Fruit fly (Drosophila melanogaster) whole organism, prepupa: ENCODE measurements around the gene Ir7c.

ENCODE experiments used
- Blimp-1 ChIP-seq: fragments of 200-800 bp; sonication (Bioruptor generic); optimal IDR thresholded peaks from 3 replicates; lab custom pipeline; 2017; ENCODE audit warnings: missing biosample characterization, missing genetic modification characterization, mild to moderate bottlenecking, moderate library complexity, missing genetic modification reagents
- CG10631 ChIP-seq: fragments of 200-800 bp; sonication (Bioruptor generic); optimal IDR thresholded peaks from 2 replicates; lab custom pipeline; 2016; ENCODE audit warnings: missing biosample characterization, missing genetic modification characterization
- CG10669 ChIP-seq: fragments of 200-800 bp; sonication (Bioruptor generic); optimal IDR thresholded peaks from 3 replicates; lab custom pipeline; 2018; ENCODE audit warnings: missing biosample characterization, mild to moderate bottlenecking, missing genetic modification characterization, moderate library complexity
- CG11294 ChIP-seq: fragments of 200-800 bp; sonication (Bioruptor generic); IDR thresholded peaks from 2 replicates; pipeline ENCODE4 v1.3.6; 2022; ENCODE audit warnings: missing biosample characterization, missing genetic modification characterization
- CG11762 ChIP-seq: fragments of 200-800 bp; sonication (Bioruptor generic); optimal IDR thresholded peaks from 3 replicates; lab custom pipeline; 2016; ENCODE audit warnings: missing biosample characterization, missing genetic modification characterization; ENCODE audit not compliant: insufficient read depth
- CG11902 ChIP-seq: fragments of 200-800 bp; sonication (Bioruptor generic); optimal IDR thresholded peaks from 3 replicates; lab custom pipeline; 2016; ENCODE audit warnings: missing biosample characterization, missing genetic modification characterization
- CG15336 ChIP-seq: fragments of 200-800 bp; sonication (Bioruptor generic); IDR thresholded peaks from 2 replicates; pipeline ENCODE4 v1.3.6; 2022; ENCODE audit warnings: missing biosample characterization, missing genetic modification characterization
- CG1621 ChIP-seq: fragments of 200-800 bp; sonication (Bioruptor generic); optimal IDR thresholded peaks from 3 replicates; lab custom pipeline; 2018; ENCODE audit warnings: missing biosample characterization, mild to moderate bottlenecking, missing genetic modification characterization
- CG3032 ChIP-seq: fragments of 200-800 bp; optimal IDR thresholded peaks from 2 replicates; lab custom pipeline; 2019; ENCODE audit warnings: missing biosample characterization, mild to moderate bottlenecking, missing genetic modification characterization, moderate library complexity
- CG31627 ChIP-seq: fragments of 200-800 bp; sonication (Bioruptor generic); optimal IDR thresholded peaks from 3 replicates; lab custom pipeline; 2016; ENCODE audit warnings: missing biosample characterization, missing genetic modification characterization
- CG32006 ChIP-seq: fragments of 200-800 bp; sonication (Bioruptor generic); optimal IDR thresholded peaks from 3 replicates; lab custom pipeline; 2017; ENCODE audit warnings: missing biosample characterization, mild to moderate bottlenecking, missing genetic modification characterization
- CG34406 ChIP-seq: fragments of 200-800 bp; sonication (Bioruptor generic); optimal IDR thresholded peaks from 3 replicates; lab custom pipeline; 2016; ENCODE audit warnings: missing biosample characterization, missing genetic modification characterization
- CG3919 ChIP-seq: fragments of 200-800 bp; sonication (Bioruptor generic); optimal IDR thresholded peaks from 3 replicates; lab custom pipeline; 2016; ENCODE audit warnings: missing biosample characterization, missing genetic modification characterization
- CG4318 ChIP-seq: fragments of 200-800 bp; sonication (Bioruptor generic); optimal IDR thresholded peaks from 3 replicates; lab custom pipeline; 2017; ENCODE audit warnings: missing biosample characterization, mild to moderate bottlenecking, missing genetic modification characterization
- CG6276 ChIP-seq: fragments of 200-800 bp; sonication (Bioruptor generic); optimal IDR thresholded peaks from 2 replicates; lab custom pipeline; 2017; ENCODE audit warnings: missing biosample characterization, mild to moderate bottlenecking, missing genetic modification characterization
- CG6792 ChIP-seq: fragments of 200-800 bp; sonication (Bioruptor generic); optimal IDR thresholded peaks from 3 replicates; lab custom pipeline; 2016; ENCODE audit warnings: missing biosample characterization, missing genetic modification characterization
- CG6808 ChIP-seq: fragments of 200-800 bp; sonication (Bioruptor generic); optimal IDR thresholded peaks from 3 replicates; lab custom pipeline; 2017; ENCODE audit warnings: missing biosample characterization, missing genetic modification characterization, mild to moderate bottlenecking, moderate library complexity, missing genetic modification reagents
- CG6854 ChIP-seq: fragments of 200-800 bp; sonication (Bioruptor generic); optimal IDR thresholded peaks from 2 replicates; lab custom pipeline; 2017; ENCODE audit warnings: missing biosample characterization, mild to moderate bottlenecking, missing genetic modification characterization
- CG7368 ChIP-seq: fragments of 200-800 bp; sonication (Bioruptor generic); optimal IDR thresholded peaks from 3 replicates; lab custom pipeline; 2016; ENCODE audit warnings: missing biosample characterization, missing genetic modification characterization
- CG8119 ChIP-seq: fragments of 200-800 bp; sonication (Bioruptor generic); IDR thresholded peaks from 3 replicates; pipeline ENCODE4 v1.3.6; 2022; ENCODE audit warnings: missing biosample characterization, missing genetic modification characterization
- CG8632 ChIP-seq: fragments of 200-800 bp; sonication (Bioruptor generic); optimal IDR thresholded peaks from 3 replicates; lab custom pipeline; 2016; ENCODE audit warnings: missing biosample characterization, missing genetic modification characterization
- CG9139 ChIP-seq: fragments of 200-800 bp; sonication (Bioruptor generic); optimal IDR thresholded peaks from 3 replicates; lab custom pipeline; 2017; ENCODE audit warnings: missing biosample characterization, mild to moderate bottlenecking, missing genetic modification characterization
- Eip78C ChIP-seq: fragments of 200-800 bp; sonication (Bioruptor generic); peaks from one replicate; lab custom pipeline; 2016; ENCODE audit warnings: missing biosample characterization, missing genetic modification characterization
- Eip93F ChIP-seq: fragments of 200-800 bp; sonication (Bioruptor generic); optimal IDR thresholded peaks from 2 replicates; lab custom pipeline; 2016; ENCODE audit warnings: missing biosample characterization, mild to moderate bottlenecking, missing genetic modification characterization
- Ets21C ChIP-seq: fragments of 200-800 bp; sonication (Bioruptor generic); optimal IDR thresholded peaks from 3 replicates; lab custom pipeline; 2016; ENCODE audit warnings: missing biosample characterization, missing genetic modification characterization
- Ets96B ChIP-seq: fragments of 200-800 bp; optimal IDR thresholded peaks from 2 replicates; lab custom pipeline; 2019; ENCODE audit warnings: missing biosample characterization, mild to moderate bottlenecking, missing genetic modification characterization, moderate library complexity
- Gug ChIP-seq: fragments of 200-800 bp; sonication (Bioruptor generic); IDR thresholded peaks from 2 replicates; pipeline ENCODE4 v1.3.6; 2022; ENCODE audit warnings: missing biosample characterization, missing genetic modification characterization
- Hr39 ChIP-seq: fragments of 200-800 bp; sonication (Bioruptor generic); optimal IDR thresholded peaks from 2 replicates; lab custom pipeline; 2016; ENCODE audit warnings: missing biosample characterization, missing genetic modification characterization
- Hr4 ChIP-seq: fragments of 200-800 bp; sonication (Bioruptor generic); optimal IDR thresholded peaks from 3 replicates; lab custom pipeline; 2016; ENCODE audit warnings: missing biosample characterization, missing genetic modification characterization
- Lpt ChIP-seq: fragments of 200-800 bp; sonication (Bioruptor generic); optimal IDR thresholded peaks from 3 replicates; lab custom pipeline; 2016; ENCODE audit warnings: missing biosample characterization, missing genetic modification characterization
- Met ChIP-seq: fragments of 200-800 bp; sonication (Bioruptor generic); optimal IDR thresholded peaks from 3 replicates; lab custom pipeline; 2016; ENCODE audit warnings: missing biosample characterization, missing genetic modification characterization
- OdsH ChIP-seq: fragments of 200-800 bp; sonication (Bioruptor generic); optimal IDR thresholded peaks from 3 replicates; lab custom pipeline; 2016; ENCODE audit warnings: missing biosample characterization, missing genetic modification characterization
- Smox ChIP-seq: fragments of 200-800 bp; sonication (Bioruptor generic); optimal IDR thresholded peaks from 3 replicates; lab custom pipeline; 2016; ENCODE audit warnings: missing biosample characterization, missing genetic modification characterization
- Sox102F ChIP-seq: fragments of 200-800 bp; sonication (Bioruptor generic); optimal IDR thresholded peaks from 2 replicates; lab custom pipeline; 2016; ENCODE audit warnings: missing biosample characterization, mild to moderate bottlenecking, missing genetic modification characterization
- acj6 ChIP-seq: fragments of 200-800 bp; sonication (Bioruptor generic); optimal IDR thresholded peaks from 3 replicates; lab custom pipeline; 2016; ENCODE audit warnings: missing biosample characterization, missing genetic modification characterization
- cyc ChIP-seq: fragments of 200-800 bp; sonication (Bioruptor generic); optimal IDR thresholded peaks from 3 replicates; lab custom pipeline; 2016; ENCODE audit warnings: missing biosample characterization, missing genetic modification characterization
- dsx ChIP-seq: fragments of 200-800 bp; optimal IDR thresholded peaks from 3 replicates; lab custom pipeline; 2019; ENCODE audit warnings: missing biosample characterization, mild to moderate bottlenecking, missing genetic modification characterization, moderate library complexity; ENCODE audit not compliant: poor library complexity, severe bottlenecking
- fd59A ChIP-seq: fragments of 200-800 bp; sonication (Bioruptor generic); optimal IDR thresholded peaks from 2 replicates; lab custom pipeline; 2017; ENCODE audit warnings: missing biosample characterization, mild to moderate bottlenecking, missing genetic modification characterization, missing genetic modification reagents
- fd85E ChIP-seq: fragments of 200-800 bp; sonication (Bioruptor generic); optimal IDR thresholded peaks from 3 replicates; lab custom pipeline; 2016; ENCODE audit warnings: missing biosample characterization, missing genetic modification characterization
- fkh ChIP-seq: fragments of 200-800 bp; sonication (Bioruptor generic); optimal IDR thresholded peaks from 3 replicates; lab custom pipeline; 2017; ENCODE audit warnings: missing biosample characterization, mild to moderate bottlenecking, missing genetic modification characterization, moderate library complexity
- lz ChIP-seq: fragments of 200-800 bp; sonication (Bioruptor generic); optimal IDR thresholded peaks from 3 replicates; lab custom pipeline; 2016; ENCODE audit warnings: missing biosample characterization, missing genetic modification characterization
- net ChIP-seq: fragments of 200-800 bp; sonication (Bioruptor generic); optimal IDR thresholded peaks from 3 replicates; lab custom pipeline; 2016; ENCODE audit warnings: missing biosample characterization, missing genetic modification characterization
- salr ChIP-seq, 2 experiments: fragments of 200-800 bp; sonication (Bioruptor generic); optimal IDR thresholded peaks; 3 replicates each; lab custom pipeline; 2016 to 2018; ENCODE audit warnings: missing biosample characterization in 2 of 2, missing genetic modification characterization in 2 of 2, mild to moderate bottlenecking in 1 of 2
- spab ChIP-seq: fragments of 200-800 bp; sonication (Bioruptor generic); optimal IDR thresholded peaks from 2 replicates; lab custom pipeline; 2017; ENCODE audit warnings: missing biosample characterization, mild to moderate bottlenecking, missing genetic modification characterization, missing genetic modification reagents
- ss ChIP-seq, 2 experiments: fragments of 200-800 bp; sonication (Bioruptor generic); optimal IDR thresholded peaks; 2 replicates in 1 of 2; 3 replicates in 1 of 2; lab custom pipeline; 2017 to 2018; ENCODE audit warnings: mild to moderate bottlenecking in 2 of 2, missing biosample characterization in 2 of 2, missing genetic modification characterization in 2 of 2, moderate library complexity in 1 of 2
- svp ChIP-seq: fragments of 200-800 bp; sonication (Bioruptor generic); peaks from one replicate; lab custom pipeline; 2016; ENCODE audit warnings: missing biosample characterization, missing genetic modification characterization
- topi ChIP-seq: fragments of 200-800 bp; sonication (Bioruptor generic); optimal IDR thresholded peaks from 3 replicates; lab custom pipeline; 2016; ENCODE audit warnings: missing biosample characterization, missing genetic modification characterization
- vri ChIP-seq: fragments of 200-800 bp; sonication (Bioruptor generic); optimal IDR thresholded peaks from 3 replicates; lab custom pipeline; 2016; ENCODE audit warnings: missing biosample characterization, mild to moderate bottlenecking, missing genetic modification characterization

Ir7c gene

DNA sequence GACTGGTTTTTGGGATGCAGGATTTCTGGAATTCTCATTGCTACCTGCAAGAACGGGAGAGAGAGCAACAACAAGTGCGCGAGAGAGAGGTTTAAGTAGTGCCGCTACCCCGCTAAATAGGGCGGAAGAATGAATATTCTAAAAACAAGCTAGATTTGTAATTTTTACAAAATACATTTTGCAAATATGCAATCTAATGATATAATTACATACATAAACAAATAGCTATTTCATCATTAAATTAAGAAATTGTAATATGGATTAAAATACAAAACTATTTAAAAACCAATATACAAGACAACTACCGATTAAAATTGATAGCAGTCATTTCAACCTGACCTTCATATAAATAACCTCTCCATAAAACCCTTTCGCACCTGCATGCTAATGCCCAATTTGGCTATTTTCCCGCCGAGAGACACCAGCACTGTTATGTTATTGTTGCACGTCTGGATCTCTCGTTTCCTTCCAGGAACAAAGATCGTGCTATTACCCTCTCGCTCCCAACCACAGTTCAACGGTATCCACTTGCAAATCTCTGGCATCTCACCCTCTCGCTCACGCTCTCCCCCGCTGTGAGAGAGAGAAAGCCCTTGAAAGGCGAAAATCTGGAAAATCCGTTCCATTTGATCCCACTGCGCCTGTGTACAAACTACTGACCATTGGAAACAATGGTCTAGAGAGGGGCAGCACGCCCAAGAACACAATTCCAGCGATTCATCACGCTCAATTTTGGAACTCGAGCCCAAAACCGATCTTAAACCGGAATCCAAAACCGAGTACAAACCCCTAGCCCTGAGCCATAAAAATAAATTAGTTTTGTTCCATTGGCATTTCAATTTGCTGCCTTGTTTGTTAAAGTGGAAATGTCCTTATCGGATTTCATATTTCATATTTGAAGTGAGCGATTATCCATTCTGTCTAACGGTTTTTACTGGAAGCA is 17.7 kb downstream of the Ir7c start, which contains the start of gene Nek2 (continued):
- TF ChIP-seq CG32006 (GFP tag; lab: Kevin White, UChicago), result peak; percentile 31

DNA sequence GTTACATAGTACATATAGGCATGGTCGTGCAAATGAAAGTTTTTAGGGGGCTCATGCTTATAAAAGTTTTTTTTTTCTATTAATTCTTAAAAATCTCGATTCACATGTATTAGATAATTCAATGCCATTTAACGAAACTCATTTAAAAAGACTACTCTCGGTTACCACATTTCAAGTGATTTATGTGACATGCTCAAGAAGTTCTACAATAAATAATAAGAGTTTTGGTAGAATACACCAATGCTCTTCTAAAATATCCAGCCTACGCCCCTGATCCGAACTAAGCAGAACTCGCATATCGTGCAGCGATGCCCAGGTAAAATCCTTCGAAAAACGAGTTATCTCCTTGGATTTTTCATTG is 18.3 kb downstream of the Ir7c start:
- TF ChIP-seq CG15336 (GFP tag; lab: Robert Waterston, UW) (peak; percentile 70), CG6854 (GFP tag; lab: Kevin White, UChicago) (no peak), CG11902 (GFP tag; lab: Kevin White, UChicago) (peak; percentile 10), topi (peak; percentile 74), CG3919 (peak; percentile 59), Sox102F (peak; percentile 41), CG10631 (GFP tag; lab: Kevin White, UChicago) (peak; percentile 53), CG11762 (peak; percentile 46), fd85E (no peak), Lpt (peak; percentile 27), svp (peak; percentile 80), lz (GFP tag; lab: Kevin White, UChicago) (peak; percentile 67), ss (GFP tag; optimal IDR thresholded peaks at IDR 0.05; lab: Kevin White, UChicago) (peak; percentile 1 to 48), vri (GFP tag; lab: Kevin White, UChicago) (peak; percentile 56), spab (GFP tag; lab: Kevin White, UChicago) (peak; percentile 8), Hr39 (peak; percentile 65), CG11294 (GFP tag; lab: Robert Waterston, UW) (no peak), Gug (GFP tag; lab: Robert Waterston, UW) (0 out of 2 replicates have a peak, but pooled peaks have one; percentile 27), fkh (GFP tag; lab: Kevin White, UChicago) (no peak), Met (GFP tag; lab: Kevin White, UChicago) (peak; percentile 72), CG34406 (GFP tag; lab: Kevin White, UChicago) (peak; percentile 41), CG1621 (tag; lab: Kevin White, UChicago) (no peak), CG6276 (GFP tag; lab: Kevin White, UChicago) (peak; percentile 48), CG3032 (tag; lab: Kevin White, UChicago) (peak; percentile 43), dsx (no peak), salr (GFP tag; optimal IDR thresholded peaks at IDR 0.05; lab: Kevin White, UChicago) (peak in 1 of 2 experiments; percentile 42), CG6792 (GFP tag; lab: Kevin White, UChicago) (peak; percentile 48), Hr4 (peak; percentile 37), CG31627 (GFP tag; lab: Kevin White, UChicago) (peak; percentile 62), Ets96B (tag; lab: Kevin White, UChicago) (peak; percentile 44), CG10669 (peak; percentile 39), acj6 (GFP tag; lab: Kevin White, UChicago) (peak; percentile 65), CG7368 (no peak), Blimp-1 (GFP tag; lab: Kevin White, UChicago) (no peak), CG4318 (no peak), OdsH (GFP tag; lab: Kevin White, UChicago) (peak; percentile 63), Eip78C (peak; percentile 90), cyc (GFP tag; lab: Kevin White, UChicago) (peak; percentile 51), CG6808 (peak; percentile 44), fd59A (GFP tag; lab: Kevin White, UChicago) (peak; percentile 32), net (GFP tag; lab: Kevin White, UChicago) (peak; percentile 1), Smox (GFP tag; lab: Kevin White, UChicago) (peak; percentile 70), Ets21C (peak; percentile 55), CG8632 (GFP tag; lab: Kevin White, UChicago) (peak; percentile 25), Eip93F (GFP tag; lab: Kevin White, UChicago) (no peak), CG9139 (GFP tag; lab: Kevin White, UChicago) (no peak), CG8119 (GFP tag; lab: Robert Waterston, UW) (peak; percentile 72)
